Worm (Caenorhabditis elegans): ENCODE data around the gene Y37A1B.7.
A peak's percentile ranks its signal among the peaks of the same experiment; 100 is the strongest.

Gene Y37A1B.7

ce11 chrIV:14032620-14033501 is 10.7 kb downstream of the Y37A1B.7 start (continued):
- peak; percentile 14 for TF ChIP-seq tlf-1 (GFP tag; optimal IDR thresholded peaks at IDR 0.05)
- TF ChIP-seq B0035.1 (tag; optimal IDR thresholded peaks at IDR 0.05), result no peak
- TF ChIP-seq C17E4.6 (GFP tag; IDR thresholded peaks at IDR 0.05), result no peak
- peak; percentile 76 for TF ChIP-seq C06A6.2 (GFP tag; conservative IDR thresholded peaks at IDR 0.05)

ce11 chrIV:14019883-14020282 is 23.7 kb downstream of the Y37A1B.7 start, which contains the start of the genes irld-56 and irld-55:
irld-56 (minus strand) TSS chrIV:14019983.
irld-55 (plus strand) TSS chrIV:14020198.
- no peak for TF ChIP-seq ceh-79 (tag; optimal IDR thresholded peaks at IDR 0.05)
- TF ChIP-seq ama-1 (optimal IDR thresholded peaks at IDR 0.05), result no peak
- no peak for TF ChIP-seq ama-1 (GFP tag; optimal IDR thresholded peaks at IDR 0.05)
- TF ChIP-seq attf-5 (GFP tag; optimal IDR thresholded peaks at IDR 0.05), result no peak
- TF ChIP-seq lin-40 (tag; optimal IDR thresholded peaks at IDR 0.05), result no peak
- no peak for TF ChIP-seq snpc-1.3 (tag; optimal IDR thresholded peaks at IDR 0.05; ENCODE audit: insufficient read depth)
- TF ChIP-seq F55B11.4 (tag; optimal IDR thresholded peaks at IDR 0.05; ENCODE audit: borderline replicate concordance, insufficient read depth), result no peak
- no peak for TF ChIP-seq ccch-3 (GFP tag; optimal IDR thresholded peaks at IDR 0.05)
- no peak for TF ChIP-seq nhr-27 (tag; optimal IDR thresholded peaks at IDR 0.05)
- TF ChIP-seq chd-7 (tag; optimal IDR thresholded peaks at IDR 0.05), result no peak
- no peak for TF ChIP-seq zfh-2 (GFP tag; conservative IDR thresholded peaks at IDR 0.05)
- TF ChIP-seq tbp1 (GFP tag; optimal IDR thresholded peaks at IDR 0.05), result no peak
- TF ChIP-seq hmg-20 (GFP tag; IDR thresholded peaks at IDR 0.05), result no peak
- TF ChIP-seq B0035.1 (tag; optimal IDR thresholded peaks at IDR 0.05), result no peak
- no peak for TF ChIP-seq ztf-28 (GFP tag; IDR thresholded peaks at IDR 0.05)
- no peak for TF ChIP-seq dpff-1 (tag; optimal IDR thresholded peaks at IDR 0.05)
- TF ChIP-seq lir-1 (GFP tag; conservative IDR thresholded peaks at IDR 0.05), result no peak
- TF ChIP-seq madf-3 (GFP tag; IDR thresholded peaks at IDR 0.05), result no peak
- TF ChIP-seq ekl-4 (GFP tag; IDR thresholded peaks at IDR 0.05), result no peak
- TF ChIP-seq egrh-3 (GFP tag; IDR thresholded peaks at IDR 0.05), result no peak

ce11 chrIV:14015844-14016243 is 27.7 kb downstream of the Y37A1B.7 start, which contains the start of gene srw-63:
srw-63 (minus strand) TSS chrIV:14015944.
- TF ChIP-seq lsl-1 (GFP tag; optimal IDR thresholded peaks at IDR 0.05) (no peak), ceh-100 (GFP tag; IDR thresholded peaks at IDR 0.05) (no peak), Y53G8AR.9 (GFP tag; conservative IDR thresholded peaks at IDR 0.05) (no peak), repo-1 (tag; optimal IDR thresholded peaks at IDR 0.05) (no peak), pbrm-1 (GFP tag; IDR thresholded peaks at IDR 0.05) (no peak), akir-1 (GFP tag; optimal IDR thresholded peaks at IDR 0.05) (no peak), F49E8.2 (tag; optimal IDR thresholded peaks at IDR 0.05; ENCODE audit: insufficient read depth) (no peak), F55B11.4 (tag; optimal IDR thresholded peaks at IDR 0.05; ENCODE audit: borderline replicate concordance, insufficient read depth) (no peak), F23B12.7 (tag; optimal IDR thresholded peaks at IDR 0.05; ENCODE audit: insufficient read depth) (no peak), madf-3 (GFP tag; IDR thresholded peaks at IDR 0.05) (no peak), madf-6 (GFP tag; IDR thresholded peaks at IDR 0.05) (no peak), nhr-27 (tag; optimal IDR thresholded peaks at IDR 0.05) (no peak), ceh-27 (GFP tag; optimal IDR thresholded peaks at IDR 0.05) (no peak)

Data from whole organism, young adult.